Fruit fly (Drosophila melanogaster): ENCODE measurements around the gene CG32212.

- TF ChIP-seq psq (GFP tag; optimal IDR thresholded peaks at IDR 0.05) = no peak
- TF ChIP-seq HLH106 (tag; optimal IDR thresholded peaks at IDR 0.05) = peak; percentile 66
- peak; percentile 65 for TF ChIP-seq rgr (GFP tag; optimal IDR thresholded peaks at IDR 0.05)
- peak; percentile 47 for TF ChIP-seq br (GFP tag; optimal IDR thresholded peaks at IDR 0.05)
- TF ChIP-seq brk (GFP tag; optimal IDR thresholded peaks at IDR 0.05) = no peak
- TF ChIP-seq Jra (GFP tag; optimal IDR thresholded peaks at IDR 0.05) = no peak
- peak; percentile 73 for TF ChIP-seq CG9705 (GFP tag; optimal IDR thresholded peaks at IDR 0.05)
- TF ChIP-seq N (GFP tag; optimal IDR thresholded peaks at IDR 0.05) = no peak
- peak; percentile 60 for TF ChIP-seq sv (GFP tag; optimal IDR thresholded peaks at IDR 0.05)
- TF ChIP-seq h (GFP tag; optimal IDR thresholded peaks at IDR 0.05) = peak; percentile 62
- TF ChIP-seq CrebA (GFP tag; optimal IDR thresholded peaks at IDR 0.05; ENCODE audit: borderline replicate concordance) = no peak
Observed at dm6 chr3L:19516547-19516946, 29.2 kb downstream of the CG32212 start.
